Fruit fly (Drosophila melanogaster) whole organism, embryonic: ENCODE measurements around the gene usp.

Experiments
- Atf-2 ChIP-seq: fragments of 200-800 bp; sonication (Bioruptor generic); optimal IDR thresholded peaks from 2 replicates; lab custom pipeline; 2016; ENCODE audit warnings: missing biosample characterization, missing genetic modification characterization
- CG10274 ChIP-seq: fragments of 200-800 bp; sonication (Bioruptor generic); optimal IDR thresholded peaks from 3 replicates; lab custom pipeline; 2017; ENCODE audit warnings: missing biosample characterization, mild to moderate bottlenecking, missing genetic modification characterization
- CG11560 ChIP-seq: fragments of 200-800 bp; sonication (Bioruptor generic); IDR thresholded peaks from 3 replicates; pipeline ENCODE4 v1.3.6; 2022; ENCODE audit warnings: missing biosample characterization, missing genetic modification characterization
- CG11695 ChIP-seq: fragments of 200-800 bp; sonication (Bioruptor generic); IDR thresholded peaks from 3 replicates; pipeline ENCODE4 v1.3.6; 2022; ENCODE audit warnings: missing biosample characterization, missing genetic modification characterization
- CG12104 ChIP-seq: fragments of 200-800 bp; sonication (Bioruptor generic); optimal IDR thresholded peaks from 3 replicates; lab custom pipeline; 2016; ENCODE audit warnings: missing biosample characterization, missing genetic modification characterization
- CG1233 ChIP-seq: fragments of 200-800 bp; sonication (Bioruptor generic); optimal IDR thresholded peaks from 4 replicates; lab custom pipeline; 2018; ENCODE audit warnings: missing biosample characterization, mild to moderate bottlenecking, missing genetic modification characterization
- CG12391 ChIP-seq: fragments of 200-800 bp; sonication (Bioruptor generic); optimal IDR thresholded peaks from 3 replicates; lab custom pipeline; 2018; ENCODE audit warnings: missing biosample characterization, mild to moderate bottlenecking, missing genetic modification characterization, moderate library complexity
- CG12659 ChIP-seq: fragments of 200-800 bp; sonication (Bioruptor generic); optimal IDR thresholded peaks from 3 replicates; lab custom pipeline; 2017; ENCODE audit warnings: mild to moderate bottlenecking, missing biosample characterization, missing genetic modification reagents, missing genetic modification characterization
- CG14050 ChIP-seq: fragments of 200-800 bp; sonication (Bioruptor generic); IDR thresholded peaks from 3 replicates; pipeline ENCODE4 v1.3.6; 2022; ENCODE audit warnings: missing biosample characterization, missing genetic modification characterization
- CG15269 ChIP-seq: fragments of 200-800 bp; sonication (Bioruptor generic); optimal IDR thresholded peaks from 2 replicates; lab custom pipeline; 2018; ENCODE audit warnings: missing biosample characterization, mild to moderate bottlenecking, missing genetic modification characterization, moderate library complexity
- CG1647 ChIP-seq: fragments of 200-800 bp; sonication (Bioruptor generic); optimal IDR thresholded peaks from 3 replicates; lab custom pipeline; 2016; ENCODE audit warnings: missing biosample characterization, missing genetic modification characterization
- CG16779 ChIP-seq: fragments of 200-800 bp; sonication (Bioruptor generic); IDR thresholded peaks from 2 replicates; pipeline ENCODE4 v1.3.6; 2022; ENCODE audit warnings: missing biosample characterization, missing genetic modification characterization
- CG43689 ChIP-seq: fragments of 200-800 bp; sonication (Bioruptor generic); IDR thresholded peaks from 2 replicates; pipeline ENCODE4 v1.3.6; 2022; ENCODE audit warnings: missing biosample characterization, missing genetic modification characterization
- CG4404 ChIP-seq: fragments of 200-800 bp; sonication (Bioruptor generic); IDR thresholded peaks from 2 replicates; pipeline ENCODE4 v1.3.6; 2022; ENCODE audit warnings: missing biosample characterization, missing genetic modification characterization
- CG4820 ChIP-seq: fragments of 200-800 bp; sonication (Bioruptor generic); optimal IDR thresholded peaks from 3 replicates; lab custom pipeline; 2016; ENCODE audit warnings: missing biosample characterization, missing genetic modification characterization
- CG4854 ChIP-seq: fragments of 200-800 bp; sonication (Bioruptor generic); optimal IDR thresholded peaks from 2 replicates; lab custom pipeline; 2016; ENCODE audit warnings: missing biosample characterization, missing genetic modification characterization, inconsistent platforms
- CG7839 ChIP-seq: fragments of 200-800 bp; sonication (Bioruptor generic); optimal IDR thresholded peaks from 3 replicates; lab custom pipeline; 2018; ENCODE audit warnings: missing biosample characterization, mild to moderate bottlenecking, missing genetic modification characterization, moderate library complexity
- CG7987 ChIP-seq: fragments of 200-800 bp; sonication (Bioruptor generic); optimal IDR thresholded peaks from 2 replicates; lab custom pipeline; 2018; ENCODE audit warnings: missing biosample characterization, mild to moderate bottlenecking, missing genetic modification characterization, moderate library complexity
- CG8290 ChIP-seq, 3 experiments: fragments of 200-800 bp; sonication (Bioruptor generic); optimal IDR thresholded peaks; 2 replicates each; lab custom pipeline; 2016 to 2019; ENCODE audit warnings: missing biosample characterization in 3 of 3, missing genetic modification characterization in 3 of 3, mild to moderate bottlenecking in 2 of 3, moderate library complexity in 1 of 3
- D19B ChIP-seq: fragments of 200-800 bp; sonication (Bioruptor generic); optimal IDR thresholded peaks from 2 replicates; lab custom pipeline; 2017; ENCODE audit warnings: missing biosample characterization, mild to moderate bottlenecking, missing genetic modification characterization
- HLHmδ ChIP-seq: fragments of 200-800 bp; sonication (Bioruptor generic); optimal IDR thresholded peaks from 2 replicates; lab custom pipeline; 2018; ENCODE audit warnings: missing biosample characterization, mild to moderate bottlenecking, missing genetic modification characterization, moderate library complexity
- Kr ChIP-seq: fragments of 200-800 bp; sonication (Bioruptor generic); optimal IDR thresholded peaks from 2 replicates; lab custom pipeline; 2017; ENCODE audit warnings: missing biosample characterization, mild to moderate bottlenecking, missing genetic modification characterization
- NC2α ChIP-seq: fragments of 200-800 bp; sonication (Bioruptor generic); optimal IDR thresholded peaks from 2 replicates; lab custom pipeline; 2016; ENCODE audit warnings: missing biosample characterization, missing genetic modification characterization
- NC2β ChIP-seq: fragments of 200-800 bp; sonication (Bioruptor generic); optimal IDR thresholded peaks from 2 replicates; lab custom pipeline; 2016; ENCODE audit warnings: missing biosample characterization, missing genetic modification characterization
- Side ChIP-seq: fragments of 200-800 bp; sonication (Bioruptor generic); optimal IDR thresholded peaks from 2 replicates; lab custom pipeline; 2016; ENCODE audit warnings: missing biosample characterization, missing genetic modification characterization
- Sin3A ChIP-seq: fragments of >200 bp; optimal IDR thresholded peaks from 2 replicates; lab custom pipeline; 2018
- Usf ChIP-seq: fragments of 200-800 bp; sonication (Bioruptor generic); optimal IDR thresholded peaks from 2 replicates; lab custom pipeline; 2017; ENCODE audit warnings: missing genotype, missing biosample characterization, missing genetic modification characterization
- Vsx1 ChIP-seq: fragments of 200-800 bp; sonication (Bioruptor generic); optimal IDR thresholded peaks from 2 replicates; lab custom pipeline; 2017; ENCODE audit warnings: missing biosample characterization, mild to moderate bottlenecking, missing genetic modification characterization, missing genetic modification reagents
- ato ChIP-seq: fragments of 200-800 bp; sonication (Bioruptor generic); IDR thresholded peaks from 2 replicates; pipeline ENCODE4 v1.3.6; 2022; ENCODE audit warnings: missing biosample characterization, missing genetic modification characterization; ENCODE audit not compliant: partially characterized antibody
- bigmax ChIP-seq: fragments of 200-800 bp; sonication (Bioruptor generic); optimal IDR thresholded peaks from 2 replicates; lab custom pipeline; 2018; ENCODE audit warnings: missing biosample characterization, mild to moderate bottlenecking, missing genetic modification characterization
- dan ChIP-seq: fragments of 200-800 bp; sonication (Bioruptor generic); IDR thresholded peaks from 2 replicates; pipeline ENCODE4 v1.3.6; 2022; ENCODE audit warnings: missing biosample characterization, missing genetic modification characterization
- ems ChIP-seq: fragments of 200-800 bp; sonication (Bioruptor generic); optimal IDR thresholded peaks from 3 replicates; lab custom pipeline; 2016; ENCODE audit warnings: missing biosample characterization, missing genetic modification characterization
- eyg ChIP-seq: fragments of 200-800 bp; sonication (Bioruptor generic); optimal IDR thresholded peaks from 3 replicates; lab custom pipeline; 2016; ENCODE audit warnings: missing biosample characterization, missing genetic modification characterization
- ftz-f1 ChIP-seq: fragments of 200-800 bp; sonication (Bioruptor generic); optimal IDR thresholded peaks from 2 replicates; lab custom pipeline; 2016; ENCODE audit warnings: missing biosample characterization, missing genetic modification characterization
- gro ChIP-seq: fragments of 200-800 bp; sonication (Bioruptor generic); optimal IDR thresholded peaks from 2 replicates; lab custom pipeline; 2016; ENCODE audit warnings: missing biosample characterization, missing genetic modification characterization
- gsb-n ChIP-seq: fragments of 200-800 bp; sonication (Bioruptor generic); optimal IDR thresholded peaks from 3 replicates; lab custom pipeline; 2018; ENCODE audit warnings: missing biosample characterization, mild to moderate bottlenecking, missing genetic modification characterization
- gt ChIP-seq: fragments of 200-800 bp; sonication (Bioruptor generic); IDR thresholded peaks from 2 replicates; pipeline ENCODE4 v1.3.6; 2022; ENCODE audit warnings: missing biosample characterization, missing genetic modification characterization
- ham ChIP-seq: fragments of 200-800 bp; sonication (Bioruptor generic); IDR thresholded peaks from 2 replicates; pipeline ENCODE4 v1.3.6; 2022; ENCODE audit warnings: missing biosample characterization, missing genetic modification characterization
- inv ChIP-seq: fragments of 200-800 bp; sonication (Bioruptor generic); IDR thresholded peaks from 2 replicates; pipeline ENCODE4 v1.3.6; 2022; ENCODE audit warnings: missing biosample characterization, missing genetic modification characterization; ENCODE audit not compliant: partially characterized antibody
- kni ChIP-seq: fragments of 200-800 bp; sonication (Bioruptor generic); optimal IDR thresholded peaks from 3 replicates; lab custom pipeline; 2017; ENCODE audit warnings: mild to moderate bottlenecking, missing biosample characterization, missing genetic modification reagents, missing genetic modification characterization
- luna ChIP-seq: fragments of 200-800 bp; sonication (Bioruptor generic); optimal IDR thresholded peaks from 2 replicates; lab custom pipeline; 2016; ENCODE audit warnings: missing biosample characterization, missing genetic modification characterization
- pros ChIP-seq: fragments of 200-800 bp; sonication (Bioruptor generic); optimal IDR thresholded peaks from 3 replicates; lab custom pipeline; 2019; ENCODE audit warnings: missing biosample characterization, mild to moderate bottlenecking, missing genetic modification characterization, moderate library complexity
- row ChIP-seq: fragments of 200-800 bp; sonication (Bioruptor generic); IDR thresholded peaks from 3 replicates; pipeline ENCODE4 v1.3.6; 2022; ENCODE audit warnings: missing biosample characterization, missing genetic modification characterization
- slp2 ChIP-seq: fragments of 200-800 bp; sonication (Bioruptor generic); optimal IDR thresholded peaks from 2 replicates; lab custom pipeline; 2016; ENCODE audit warnings: missing biosample characterization, missing genetic modification characterization
- sqz ChIP-seq: fragments of 200-800 bp; sonication (Bioruptor generic); optimal IDR thresholded peaks from 3 replicates; lab custom pipeline; 2018; ENCODE audit warnings: missing biosample characterization, mild to moderate bottlenecking, missing genetic modification characterization
- stc ChIP-seq: fragments of 200-800 bp; sonication (Bioruptor generic); IDR thresholded peaks from 2 replicates; pipeline ENCODE4 v1.3.6; 2022; ENCODE audit warnings: missing biosample characterization, missing genetic modification characterization
- stwl ChIP-seq: fragments of 200-800 bp; sonication (Bioruptor generic); optimal IDR thresholded peaks from 3 replicates; lab custom pipeline; 2018; ENCODE audit warnings: missing biosample characterization, mild to moderate bottlenecking, missing genetic modification characterization, moderate library complexity
- yki ChIP-seq: fragments of >200 bp; optimal IDR thresholded peaks from 3 replicates; lab custom pipeline; 2018
- z ChIP-seq: fragments of 200-800 bp; sonication (Bioruptor generic); IDR thresholded peaks from 3 replicates; pipeline ENCODE4 v1.3.6; 2022; ENCODE audit warnings: missing biosample characterization, missing genetic modification characterization

Gene usp

DNA sequence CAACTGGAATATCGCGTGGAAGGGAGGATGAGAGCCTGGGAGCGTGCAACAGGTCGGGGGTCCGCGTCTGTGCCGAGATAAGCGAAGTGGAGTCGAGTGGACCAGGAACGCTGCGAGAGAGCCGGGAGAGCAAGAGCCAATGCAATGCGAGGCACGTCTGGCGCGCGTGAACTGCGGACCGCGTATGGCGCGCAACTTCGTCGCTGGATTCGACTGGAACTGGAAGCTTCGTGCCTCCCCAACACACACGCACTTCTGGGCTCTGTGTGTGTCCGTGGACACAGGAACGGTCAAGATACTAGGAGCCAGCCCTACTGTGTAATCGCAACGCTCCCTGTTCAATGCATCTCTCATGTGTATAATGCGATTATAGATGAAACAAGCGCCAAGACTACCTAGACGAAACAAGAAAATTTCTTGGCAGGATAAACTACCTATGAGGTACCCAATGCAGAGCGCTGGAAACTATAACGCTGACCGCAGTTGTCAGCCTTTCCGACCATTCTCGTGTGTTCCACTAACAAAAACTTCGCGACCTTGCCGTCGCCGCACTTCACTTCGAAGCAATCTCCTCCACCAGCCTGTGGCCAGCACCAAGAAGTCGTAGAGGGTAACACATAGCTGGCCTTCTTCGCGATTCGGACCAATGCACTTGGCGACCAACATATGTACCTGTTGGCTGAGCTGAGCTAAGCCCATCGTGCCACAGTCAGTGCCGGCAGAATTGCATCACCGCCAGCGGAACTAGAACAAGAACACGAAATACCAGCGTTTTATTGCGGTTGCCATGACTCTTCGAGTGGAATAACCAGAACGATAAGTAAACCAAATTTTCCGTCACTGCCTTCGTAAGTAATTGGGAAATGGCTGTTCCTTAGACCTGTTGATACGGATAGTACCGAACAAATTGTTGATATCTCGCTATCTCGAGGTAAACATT lies 30.0 kb upstream of the usp start, which contains the start of gene Rtca (continued):
- TF ChIP-seq ato (GFP tag; lab: Robert Waterston, UW) (no peak), luna (GFP tag; lab: Kevin White, UChicago) (no peak), CG1647 (peak; percentile 19), Usf (GFP tag; lab: Kevin White, UChicago) (peak; percentile 18), CG11560 (no peak), bigmax (no peak), ftz-f1 (GFP tag; lab: Kevin White, UChicago) (peak; percentile 69), Sin3A (lab: Kevin White, UChicago) (no peak), dan (no peak), CG16779 (GFP tag; lab: Robert Waterston, UW) (no peak), CG8290 (GFP tag; optimal IDR thresholded peaks at IDR 0.05; lab: Kevin White, UChicago) (peak; percentile 14), CG8290 (tag; optimal IDR thresholded peaks at IDR 0.05; lab: Kevin White, UChicago) (peak in 1 of 2 experiments; percentile 62), CG10274 (peak; percentile 12), ham (GFP tag; lab: Robert Waterston, UW) (no peak), CG1233 (GFP tag; lab: Kevin White, UChicago) (peak; percentile 51), kni (GFP tag; lab: Kevin White, UChicago) (no peak), Atf-2 (peak; percentile 48), stc (GFP tag; lab: Robert Waterston, UW) (peak; percentile 57; the same call in 1 of the 2 replicates), CG4854 (GFP tag; lab: Kevin White, UChicago) (peak; percentile 39), z (GFP tag; lab: Robert Waterston, UW) (no peak), Kr (no peak), CG15269 (peak; percentile 82), CG12391 (tag; lab: Kevin White, UChicago) (peak; percentile 68), CG12659 (GFP tag; lab: Kevin White, UChicago) (peak; percentile 80), NC2α (peak; percentile 38), stwl (no peak), eyg (GFP tag; lab: Kevin White, UChicago) (peak; percentile 20), yki (no peak), CG14050 (GFP tag; lab: Robert Waterston, UW) (peak; percentile 53; the same call in 2 of the 3 replicates), CG11695 (GFP tag; lab: Robert Waterston, UW) (peak; percentile 67), slp2 (GFP tag; lab: Kevin White, UChicago) (no peak), CG7839 (tag; lab: Kevin White, UChicago) (peak; percentile 80), ems (GFP tag; lab: Kevin White, UChicago) (peak; percentile 57), CG4820 (GFP tag; lab: Kevin White, UChicago) (peak; percentile 42), HLHmδ (peak; percentile 13), sqz (GFP tag; lab: Kevin White, UChicago) (no peak), CG4404 (GFP tag; lab: Robert Waterston, UW) (peak; percentile 46), D19B (GFP tag; lab: Kevin White, UChicago) (peak; percentile 60), gro (GFP tag; lab: Kevin White, UChicago) (peak; percentile 42), Vsx1 (GFP tag; lab: Kevin White, UChicago) (no peak), pros (peak; percentile 31), gsb-n (tag; lab: Kevin White, UChicago) (no peak), Side (GFP tag; lab: Kevin White, UChicago) (peak; percentile 72), inv (GFP tag; lab: Robert Waterston, UW) (no peak), CG12104 (GFP tag; lab: Kevin White, UChicago) (peak; percentile 48), NC2β (GFP tag; lab: Kevin White, UChicago) (peak; percentile 37), row (peak; percentile 87), gt (GFP tag; lab: Robert Waterston, UW) (no peak), CG43689 (GFP tag; lab: Robert Waterston, UW) (peak; percentile 51; the same call in 1 of the 2 replicates), CG7987 (GFP tag; lab: Kevin White, UChicago) (peak; percentile 82)
